Fruit fly (Drosophila melanogaster) whole organism, wandering third instar larva: Measurements from ENCODE around the gene CG5191.

ENCODE experiments used
- Abd-B ChIP-seq: fragments of >200 bp; optimal IDR thresholded peaks from 2 replicates; lab custom pipeline; 2017; ENCODE audit warnings: missing biosample characterization, missing genetic modification characterization
- CG32264 ChIP-seq: fragments of 200-800 bp; sonication (Bioruptor generic); optimal IDR thresholded peaks from 2 replicates; lab custom pipeline; 2016; ENCODE audit warnings: missing biosample characterization, missing genetic modification characterization
- CG9705 ChIP-seq: fragments of 200-800 bp; sonication (Bioruptor generic); optimal IDR thresholded peaks from 2 replicates; lab custom pipeline; 2018; ENCODE audit warnings: missing biosample characterization, mild to moderate bottlenecking, missing genetic modification characterization
- Dfd ChIP-seq: fragments of >200 bp; optimal IDR thresholded peaks from 2 replicates; lab custom pipeline; 2017; ENCODE audit warnings: missing biosample characterization, missing genetic modification characterization
- Dif ChIP-seq: fragments of 200-275, 200-300 bp; sonication (Bioruptor generic); optimal IDR thresholded peaks from 2 replicates; lab custom pipeline; 2018; ENCODE audit warnings: missing biosample characterization, missing genetic modification characterization; ENCODE audit not compliant: partially characterized antibody
- Hr83 ChIP-seq: fragments of 200-300 bp; sonication (Bioruptor generic); optimal IDR thresholded peaks from 2 replicates; lab custom pipeline; 2016; ENCODE audit warnings: missing biosample characterization, mild to moderate bottlenecking, missing genetic modification characterization, moderate library complexity; ENCODE audit not compliant: poor library complexity, severe bottlenecking
- Mio ChIP-seq: sonication (Bioruptor generic); optimal IDR thresholded peaks from 2 replicates; lab custom pipeline; 2016; ENCODE audit warnings: missing biosample characterization, missing genetic modification characterization
- Rel ChIP-seq, 2 experiments: fragments of 200-800 bp; sonication (Bioruptor generic) in 1 of 2; optimal IDR thresholded peaks; 2 replicates in 1 of 2; 3 replicates in 1 of 2; lab custom pipeline; 2016 to 2019; ENCODE audit warnings: mild to moderate bottlenecking in 2 of 2, missing biosample characterization in 2 of 2, missing genetic modification characterization in 2 of 2, moderate library complexity in 1 of 2
- Vsx2 ChIP-seq: fragments of 200-300, 225-300 bp; sonication (Bioruptor generic); optimal IDR thresholded peaks from 2 replicates; lab custom pipeline; 2018; ENCODE audit warnings: missing biosample characterization, missing genetic modification characterization; ENCODE audit not compliant: partially characterized antibody
- ey ChIP-seq: fragments of 200-800 bp; sonication (Bioruptor generic); optimal IDR thresholded peaks from 2 replicates; lab custom pipeline; 2016; ENCODE audit warnings: missing biosample characterization, missing genetic modification characterization
- fru ChIP-seq: fragments of 200-800 bp; sonication (Bioruptor generic); optimal IDR thresholded peaks from 3 replicates; lab custom pipeline; 2016; ENCODE audit warnings: missing biosample characterization, mild to moderate bottlenecking, missing genetic modification characterization
- lola ChIP-seq: fragments of >200 bp; optimal IDR thresholded peaks from 2 replicates; lab custom pipeline; 2017; ENCODE audit warnings: missing biosample characterization, missing genetic modification characterization
- pan ChIP-seq: fragments of >200 bp; optimal IDR thresholded peaks from 2 replicates; lab custom pipeline; 2017

DNA sequence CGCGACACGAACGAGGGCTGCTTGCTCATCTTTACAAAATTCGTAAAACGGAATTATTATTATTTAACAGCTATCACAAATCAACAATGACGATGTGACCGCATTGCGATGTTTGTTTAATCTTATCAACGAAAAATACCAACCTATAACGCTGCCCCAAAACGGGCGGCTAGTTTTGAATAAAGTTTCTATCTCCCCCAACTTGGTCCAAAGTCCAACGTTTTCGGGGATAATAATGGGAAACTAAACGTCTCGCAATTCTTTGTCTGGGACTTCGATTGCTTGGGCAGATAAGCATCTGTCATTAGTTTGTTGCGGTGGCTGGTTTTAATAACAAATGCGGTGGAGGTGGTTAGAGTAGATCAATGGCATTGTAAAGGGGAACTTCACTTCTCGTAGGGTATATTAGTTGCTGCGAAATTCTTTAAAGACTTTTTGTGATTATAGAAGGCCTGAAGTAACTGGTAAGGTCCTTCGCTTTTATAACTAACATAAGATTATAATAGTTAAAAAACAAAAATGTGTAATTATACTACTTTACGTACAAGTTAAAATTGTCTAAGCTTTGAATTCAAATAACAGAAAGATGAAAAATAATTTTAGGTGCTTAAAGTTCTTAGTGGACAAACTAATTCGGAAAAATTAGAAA, 522 bp upstream of the CG5191 start, which contains the start of gene CG15922:
- TF ChIP-seq Hr83 (GFP tag; lab: Kevin White, UChicago): no peak
- no peak for TF ChIP-seq CG9705 (GFP tag; lab: Kevin White, UChicago)
- TF ChIP-seq ey: no peak
- TF ChIP-seq Rel (GFP tag; optimal IDR thresholded peaks at IDR 0.05; lab: Kevin White, UChicago): no peak
- TF ChIP-seq Rel (tag; optimal IDR thresholded peaks at IDR 0.05; lab: Kevin White, UChicago): no peak
- no peak for TF ChIP-seq lola
- no peak for TF ChIP-seq Dif
- no peak for TF ChIP-seq fru (GFP tag; lab: Kevin White, UChicago)
- TF ChIP-seq Dfd (GFP tag; lab: Kevin White, UChicago): no peak
- no peak for TF ChIP-seq Abd-B (GFP tag; lab: Kevin White, UChicago)
- no peak for TF ChIP-seq pan (lab: Kevin White, UChicago)
- no peak for TF ChIP-seq CG32264 (GFP tag; lab: Kevin White, UChicago)
- TF ChIP-seq Vsx2: no peak
- no peak for TF ChIP-seq Mio (GFP tag; lab: Kevin White, UChicago)
